Fruit fly (Drosophila melanogaster): ENCODE results near the gene CG5895.

Gene CG5895

dm6 chr3L:16043045-16043781 is 7.9 kb downstream of the CG5895 start (continued):
- TF ChIP-seq D (optimal IDR thresholded peaks at IDR 0.05): no peak
- no peak for TF ChIP-seq D (GFP tag; optimal IDR thresholded peaks at IDR 0.05)
- TF ChIP-seq BEAF-32 (GFP tag; optimal IDR thresholded peaks at IDR 0.05): no peak
- 0 out of 3 replicates have a peak, but pooled peaks have one; percentile 43 for TF ChIP-seq CG11456 (GFP tag; IDR thresholded peaks at IDR 0.05)
- TF ChIP-seq stwl (tag; optimal IDR thresholded peaks at IDR 0.05): no peak
- TF ChIP-seq peb (GFP tag; IDR thresholded peaks at IDR 0.05): no peak
- no peak for TF ChIP-seq CkIIα-i1 (GFP tag; IDR thresholded peaks at IDR 0.05)
- peak; percentile 20; the same call in 1 of the 2 replicates for TF ChIP-seq esg (GFP tag; conservative IDR thresholded peaks at IDR 0.05)
- no peak for TF ChIP-seq D19B (GFP tag; optimal IDR thresholded peaks at IDR 0.05)
- no peak for TF ChIP-seq sc (optimal IDR thresholded peaks at IDR 0.05)
- TF ChIP-seq sc (GFP tag; optimal IDR thresholded peaks at IDR 0.05): peak; percentile 28
- peak; percentile 61 for TF ChIP-seq nmo (GFP tag; optimal IDR thresholded peaks at IDR 0.05)
- no peak for TF ChIP-seq CG10462 (GFP tag; optimal IDR thresholded peaks at IDR 0.05)
- TF ChIP-seq CG12155 (GFP tag; optimal IDR thresholded peaks at IDR 0.05): no peak
- TF ChIP-seq Ptx1 (GFP tag; IDR thresholded peaks at IDR 0.05): peak; percentile 51; the same call in 1 of the 2 replicates
- peak; percentile 24 for TF ChIP-seq CG16815 (GFP tag; optimal IDR thresholded peaks at IDR 0.05)
- TF ChIP-seq CG1603 (tag; optimal IDR thresholded peaks at IDR 0.05): no peak
- TF ChIP-seq yki (optimal IDR thresholded peaks at IDR 0.05): no peak
- no peak for TF ChIP-seq CG42726 (GFP tag; IDR thresholded peaks at IDR 0.05; ENCODE audit: partially characterized antibody)
- TF ChIP-seq Nf-YA (GFP tag; IDR thresholded peaks at IDR 0.05): no peak
- no peak for TF ChIP-seq CG9817 (tag; optimal IDR thresholded peaks at IDR 0.05)
- TF ChIP-seq sug (tag; optimal IDR thresholded peaks at IDR 0.05): no peak
- no peak for TF ChIP-seq Neu2 (GFP tag; optimal IDR thresholded peaks at IDR 0.05; ENCODE audit: borderline replicate concordance)
- peak in 1 of 3 experiments; percentile 72 for TF ChIP-seq lola (GFP tag; optimal IDR thresholded peaks at IDR 0.05)
- TF ChIP-seq HLH3B (GFP tag; IDR thresholded peaks at IDR 0.05): peak; percentile 30; the same call in 1 of the 2 replicates
- TF ChIP-seq Deaf1 (tag; optimal IDR thresholded peaks at IDR 0.05): no peak
- no peak for TF ChIP-seq CrebB (tag; optimal IDR thresholded peaks at IDR 0.05)
- TF ChIP-seq dati (GFP tag; IDR thresholded peaks at IDR 0.05): no peak
- no peak for TF ChIP-seq Bteb2 (GFP tag; optimal IDR thresholded peaks at IDR 0.05)
- TF ChIP-seq pfk (GFP tag; optimal IDR thresholded peaks at IDR 0.05): no peak
- no peak for TF ChIP-seq al (GFP tag; IDR thresholded peaks at IDR 0.05)
- TF ChIP-seq da (GFP tag; optimal IDR thresholded peaks at IDR 0.05): no peak
- TF ChIP-seq zen2 (GFP tag; IDR thresholded peaks at IDR 0.05; ENCODE audit: partially characterized antibody): no peak
- TF ChIP-seq CG7987 (GFP tag; optimal IDR thresholded peaks at IDR 0.05): no peak
- TF ChIP-seq MTF-1 (GFP tag; optimal IDR thresholded peaks at IDR 0.05; ENCODE audit: borderline replicate concordance): no peak
- TF ChIP-seq dysf (GFP tag; IDR thresholded peaks at IDR 0.05): peak; percentile 53; the same call in 1 of the 3 replicates
- TF ChIP-seq CG2116 (GFP tag; optimal IDR thresholded peaks at IDR 0.05): no peak
- TF ChIP-seq gcm (GFP tag; optimal IDR thresholded peaks at IDR 0.05): no peak
- no peak; the same call in 2 of the 3 replicates for TF ChIP-seq Opbp (GFP tag; IDR thresholded peaks at IDR 0.05; ENCODE audit: partially characterized antibody)
- TF ChIP-seq luna (GFP tag; optimal IDR thresholded peaks at IDR 0.05): no peak
- no peak for TF ChIP-seq CG11398 (GFP tag; optimal IDR thresholded peaks at IDR 0.05)
- TF ChIP-seq cg (GFP tag; optimal IDR thresholded peaks at IDR 0.05): peak; percentile 72
- TF ChIP-seq so (GFP tag; IDR thresholded peaks at IDR 0.05): peak; percentile 48; the same call in 2 of the 3 replicates
- no peak for TF ChIP-seq h (optimal IDR thresholded peaks at IDR 0.05)
- TF ChIP-seq btn (GFP tag; optimal IDR thresholded peaks at IDR 0.05): no peak
- peak; percentile 9 for TF ChIP-seq CG9437 (GFP tag; optimal IDR thresholded peaks at IDR 0.05)
- no peak for TF ChIP-seq CG5245 (GFP tag; optimal IDR thresholded peaks at IDR 0.05)
- no peak for TF ChIP-seq CG15073 (GFP tag; optimal IDR thresholded peaks at IDR 0.05)
- peak; percentile 68 for TF ChIP-seq fd96Cb (tag; optimal IDR thresholded peaks at IDR 0.05)
- TF ChIP-seq Dbx (GFP tag; IDR thresholded peaks at IDR 0.05): no peak
